Worm (Caenorhabditis elegans) whole organism, late embryonic: ENCODE results near the gene F12A10.8.

Source experiments
- T23F11.4 ChIP-seq: fragments of 200-800 bp; sonication (Bioruptor generic); optimal IDR thresholded peaks from 2 replicates; lab custom pipeline; 2018; ENCODE audit warnings: mild to moderate bottlenecking, missing genetic modification characterization, missing compliant biosample characterization
- ceh-6 ChIP-seq: fragments of 200-800 bp; sonication (Bioruptor generic); optimal IDR thresholded peaks from 2 replicates; lab custom pipeline; 2018; ENCODE audit warnings: mild to moderate bottlenecking, missing genetic modification characterization, missing compliant biosample characterization
- pha-4 ChIP-seq: fragments of 150-350 bp; optimal IDR thresholded peaks from 2 replicates; lab custom pipeline; 2018; ENCODE audit warnings: missing biosample characterization, missing genetic modification reagents, missing genetic modification characterization
- rnt-1 ChIP-seq: sonication (generic microtip); optimal IDR thresholded peaks from 2 replicates; lab custom pipeline; 2016; ENCODE audit warnings: missing genetic modification characterization, missing compliant biosample characterization

- TF ChIP-seq T23F11.4 (GFP tag; lab: Kevin White, UChicago) (no peak), ceh-6 (GFP tag; lab: Kevin White, UChicago) (no peak), pha-4 (tag; lab: Kevin White, UChicago) (no peak), rnt-1 (no peak)
Observed at ce11 chrII:5514846-5515245, 14.0 kb upstream of the F12A10.8 start, which contains the start of gene sahd-1.
